Worm (Caenorhabditis elegans) whole organism, L4 larva: ENCODE data around the gene sra-26.

ENCODE experiments used
- F37D6.2 ChIP-seq: sonication (generic microtip); optimal IDR thresholded peaks from 2 replicates; lab custom pipeline; 2016; ENCODE audit warnings: mild to moderate bottlenecking, missing genetic modification characterization, missing compliant biosample characterization
- R02D3.7 ChIP-seq: fragments of 150-350 bp; sonication (generic microtip); optimal IDR thresholded peaks from 3 replicates; lab custom pipeline; 2014; ENCODE audit warnings: missing biosample characterization, missing genetic modification characterization
- Y5F2A.4 ChIP-seq: fragments of 200-800 bp; sonication (Bioruptor generic); optimal IDR thresholded peaks from 2 replicates; lab custom pipeline; 2018; ENCODE audit warnings: mild to moderate bottlenecking, missing genetic modification characterization, missing compliant biosample characterization
- aha-1 ChIP-seq: fragments of 150-350 bp; peaks from one replicate; lab custom pipeline; 2014; ENCODE audit warnings: missing biosample characterization, missing genetic modification characterization
- ama-1 ChIP-seq: fragments of 150-350 bp; optimal IDR thresholded peaks from 2 replicates; lab custom pipeline; 2014; ENCODE audit warnings: inconsistent platforms, mixed read lengths
- ceh-20 ChIP-seq: fragments of 200-800 bp; sonication (Bioruptor generic); IDR thresholded peaks from 2 replicates; pipeline ENCODE4 v1.3.6; 2022; ENCODE audit warnings: missing genetic modification reagents, missing genetic modification characterization, missing compliant biosample characterization
- ceh-32 ChIP-seq: sonication (generic microtip); optimal IDR thresholded peaks from 2 replicates; lab custom pipeline; 2016; ENCODE audit warnings: mild to moderate bottlenecking, missing genetic modification characterization, missing compliant biosample characterization; ENCODE audit not compliant: poor library complexity
- ceh-82 ChIP-seq: sonication (generic microtip); optimal IDR thresholded peaks from 2 replicates; lab custom pipeline; 2017; ENCODE audit warnings: missing biosample characterization, missing genetic modification characterization
- ces-1 ChIP-seq: fragments of 150-350 bp; sonication (generic microtip); optimal IDR thresholded peaks from 4 replicates; lab custom pipeline; 2014; ENCODE audit warnings: missing biosample characterization, missing genetic modification reagents, missing genetic modification characterization
- cey-2 ChIP-seq: sonication (generic microtip); optimal IDR thresholded peaks from 3 replicates; lab custom pipeline; 2017; ENCODE audit warnings: missing genetic modification characterization, mild to moderate bottlenecking, missing compliant biosample characterization, antibody characterized with exemption, borderline replicate concordance; ENCODE audit not compliant: insufficient read depth
- daf-16 ChIP-seq, 3 experiments: sonication (generic microtip); optimal IDR thresholded peaks; 2 replicates each; lab custom pipeline; 2016 to 2017; ENCODE audit warnings: missing genetic modification characterization in 3 of 3, missing genetic modification reagents in 3 of 3, mild to moderate bottlenecking in 2 of 3, missing compliant biosample characterization in 2 of 3, missing biosample characterization in 1 of 3, moderate library complexity in 1 of 3
- dmd-6 ChIP-seq: fragments of 200-800 bp; sonication (Bioruptor generic); IDR thresholded peaks from 2 replicates; pipeline ENCODE4 v1.3.6; 2022; ENCODE audit warnings: missing genetic modification reagents, missing genetic modification characterization, missing compliant biosample characterization
- dmd-8 ChIP-seq: fragments of 200-800 bp; sonication (Bioruptor generic); IDR thresholded peaks from 2 replicates; pipeline ENCODE4 v1.3.6; 2022; ENCODE audit warnings: missing genetic modification characterization, missing compliant biosample characterization
- dpl-1 ChIP-seq: fragments of 150-350 bp; optimal IDR thresholded peaks from 2 replicates; lab custom pipeline; 2014; ENCODE audit warnings: missing biosample characterization, missing genetic modification reagents, missing genetic modification characterization
- dve-1 ChIP-seq: sonication (generic microtip); optimal IDR thresholded peaks from 2 replicates; lab custom pipeline; 2017; ENCODE audit warnings: antibody characterized with exemption, mild to moderate bottlenecking, missing genetic modification characterization, missing compliant biosample characterization; ENCODE audit not compliant: insufficient read depth
- fkh-10 ChIP-seq: fragments of 150-350 bp; optimal IDR thresholded peaks from 2 replicates; lab custom pipeline; 2014; ENCODE audit warnings: missing biosample characterization, missing genetic modification reagents, missing genetic modification characterization
- hif-1 ChIP-seq, 2 experiments: sonication (generic microtip); optimal IDR thresholded peaks; 2 replicates each; lab custom pipeline; 2016 to 2017; ENCODE audit warnings: missing compliant biosample characterization in 2 of 2, missing genetic modification characterization in 2 of 2, missing genetic modification reagents in 2 of 2, missing genotype in 2 of 2, mild to moderate bottlenecking in 1 of 2
- hlh-11 ChIP-seq: fragments of 200-800 bp; sonication (Bioruptor generic); optimal IDR thresholded peaks from 2 replicates; lab custom pipeline; 2018; ENCODE audit warnings: mild to moderate bottlenecking, missing genetic modification characterization, missing compliant biosample characterization
- hlh-30 ChIP-seq: sonication (generic microtip); optimal IDR thresholded peaks from 2 replicates; lab custom pipeline; 2017; ENCODE audit warnings: antibody characterized with exemption, mild to moderate bottlenecking, missing genetic modification characterization, missing compliant biosample characterization; ENCODE audit not compliant: insufficient read depth
- hmg-1.1 ChIP-seq: fragments of 200-800 bp; sonication (Bioruptor generic); IDR thresholded peaks from 2 replicates; pipeline ENCODE4 v1.3.6; 2022; ENCODE audit warnings: missing genetic modification reagents, missing genetic modification characterization, missing compliant biosample characterization
- lin-13 ChIP-seq: fragments of 150-350 bp; optimal IDR thresholded peaks from 2 replicates; lab custom pipeline; 2014; ENCODE audit warnings: missing biosample characterization, missing genetic modification reagents, missing genetic modification characterization
- lin-29 ChIP-seq: fragments of 200-800 bp; sonication (Bioruptor generic); IDR thresholded peaks from 2 replicates; pipeline ENCODE4 v1.3.6; 2022; ENCODE audit warnings: missing genetic modification reagents, missing genetic modification characterization, missing compliant biosample characterization
- lin-38 ChIP-seq: fragments of 200-800 bp; sonication (Bioruptor generic); IDR thresholded peaks from 2 replicates; pipeline ENCODE4 v1.3.6; 2022; ENCODE audit warnings: missing genetic modification reagents, missing genetic modification characterization, missing compliant biosample characterization
- lir-3 ChIP-seq: sonication (generic microtip); optimal IDR thresholded peaks from 2 replicates; lab custom pipeline; 2016; ENCODE audit warnings: mild to moderate bottlenecking, missing genetic modification characterization, missing compliant biosample characterization
- lsy-2 ChIP-seq, 2 experiments: fragments of 150-350 bp in 1 of 2; sonication (generic microtip) in 1 of 2; optimal IDR thresholded peaks; 2 replicates each; lab custom pipeline; 2014 to 2017; ENCODE audit warnings: missing biosample characterization in 2 of 2, missing genetic modification characterization in 2 of 2
- madf-5 ChIP-seq, 2 experiments: fragments of 200-800 bp; sonication (Bioruptor generic); IDR thresholded peaks; 2 replicates each; pipeline ENCODE4 v1.3.6; 2022; ENCODE audit warnings: missing compliant biosample characterization in 2 of 2, missing genetic modification characterization in 2 of 2
- madf-9 ChIP-seq: fragments of 200-800 bp; sonication (Bioruptor generic); conservative IDR thresholded peaks from 2 replicates; pipeline ENCODE4 v1.3.6; 2022; ENCODE audit warnings: missing genetic modification reagents, missing genetic modification characterization, missing compliant biosample characterization
- mdl-1 ChIP-seq, 2 experiments: fragments of 150-350 bp in 1 of 2; sonication (generic microtip) in 1 of 2; optimal IDR thresholded peaks; 2 replicates each; lab custom pipeline; 2014 to 2017; ENCODE audit warnings: missing biosample characterization in 2 of 2, missing genetic modification characterization in 2 of 2
- mep-1 ChIP-seq: fragments of 150-350 bp; sonication (generic microtip); optimal IDR thresholded peaks from 3 replicates; lab custom pipeline; 2014; ENCODE audit warnings: missing biosample characterization, missing genetic modification characterization
- mxl-3 ChIP-seq: fragments of 200-800 bp; sonication (Bioruptor generic); optimal IDR thresholded peaks from 2 replicates; lab custom pipeline; 2018; ENCODE audit warnings: mild to moderate bottlenecking, missing genetic modification characterization, missing compliant biosample characterization
- nhr-11 ChIP-seq: fragments of 150-350 bp; optimal IDR thresholded peaks from 2 replicates; lab custom pipeline; 2014; ENCODE audit warnings: missing biosample characterization, missing genetic modification characterization
- nhr-111 ChIP-seq: fragments of 200-800 bp; sonication (Bioruptor generic); optimal IDR thresholded peaks from 2 replicates; lab custom pipeline; 2018; ENCODE audit warnings: mild to moderate bottlenecking, missing genetic modification characterization, missing compliant biosample characterization
- nhr-28 ChIP-seq: fragments of 150-350 bp; optimal IDR thresholded peaks from 2 replicates; lab custom pipeline; 2014; ENCODE audit warnings: missing biosample characterization, missing genetic modification characterization
- nhr-41 ChIP-seq: fragments of 200-800 bp; sonication (Bioruptor generic); IDR thresholded peaks from 2 replicates; pipeline ENCODE4 v1.3.6; 2022; ENCODE audit warnings: missing genetic modification reagents, missing genetic modification characterization, missing compliant biosample characterization
- nhr-42 ChIP-seq: fragments of 200-800 bp; sonication (Bioruptor generic); IDR thresholded peaks from 2 replicates; pipeline ENCODE4 v1.3.6; 2022; ENCODE audit warnings: missing genetic modification characterization, missing compliant biosample characterization
- nhr-48 ChIP-seq: sonication (generic microtip); optimal IDR thresholded peaks from 2 replicates; lab custom pipeline; 2016; ENCODE audit warnings: mild to moderate bottlenecking, missing genetic modification characterization, missing compliant biosample characterization
- php-3 ChIP-seq: fragments of 200-800 bp; sonication (Bioruptor generic); IDR thresholded peaks from 2 replicates; pipeline ENCODE4 v1.3.6; 2022; ENCODE audit warnings: missing genetic modification reagents, missing genetic modification characterization, missing compliant biosample characterization
- pqm-1 ChIP-seq: sonication (generic microtip); optimal IDR thresholded peaks from 2 replicates; lab custom pipeline; 2017; ENCODE audit warnings: missing biosample characterization, missing genetic modification characterization
- saeg-2 ChIP-seq: fragments of 200-800 bp; sonication (Bioruptor generic); IDR thresholded peaks from 2 replicates; pipeline ENCODE4 v1.3.6; 2022; ENCODE audit warnings: missing genetic modification reagents, missing genetic modification characterization, missing compliant biosample characterization
- tag-97 ChIP-seq: fragments of 200-800 bp; sonication (Bioruptor generic); IDR thresholded peaks from 2 replicates; pipeline ENCODE4 v1.3.6; 2022; ENCODE audit warnings: missing genetic modification characterization, missing compliant biosample characterization
- vab-7 ChIP-seq: fragments of 200-800 bp; sonication (Bioruptor generic); IDR thresholded peaks from 2 replicates; pipeline ENCODE4 v1.3.6; 2022; ENCODE audit warnings: missing genetic modification reagents, missing genetic modification characterization, missing compliant biosample characterization
- zfp-2 ChIP-seq: sonication (generic microtip); optimal IDR thresholded peaks from 2 replicates; lab custom pipeline; 2016; ENCODE audit warnings: mild to moderate bottlenecking, missing genetic modification characterization, missing compliant biosample characterization
- zip-2 ChIP-seq: fragments of 150-350 bp; optimal IDR thresholded peaks from 2 replicates; lab custom pipeline; 2014; ENCODE audit warnings: missing biosample characterization, missing genetic modification characterization

Gene sra-26

DNA sequence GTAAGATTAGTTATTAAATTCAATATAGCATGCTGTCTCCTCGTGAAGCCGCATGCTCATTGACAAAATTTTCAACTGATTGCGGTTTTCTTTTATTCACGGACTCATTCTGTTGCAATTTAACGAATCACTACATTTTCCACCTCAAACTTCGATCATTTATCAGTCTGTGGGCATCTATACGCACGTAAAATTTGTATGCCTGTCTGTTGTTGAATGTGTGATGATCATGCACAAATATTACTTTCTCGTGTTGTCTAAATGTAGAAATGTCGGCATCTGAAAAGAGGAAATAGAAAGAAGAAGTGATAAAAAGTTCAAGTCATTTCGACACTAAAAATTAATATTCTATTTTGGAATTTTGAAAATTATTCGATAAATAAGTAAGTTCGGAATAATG is 39.1 kb downstream of the sra-26 start:
- no peak for TF ChIP-seq ama-1 (lab: Kevin White, UChicago)
- TF ChIP-seq mdl-1 (tag; optimal IDR thresholded peaks at IDR 0.05; lab: Kevin White, UChicago) = peak in 1 of 2 experiments; percentile 26
- no peak for TF ChIP-seq vab-7
- peak; percentile 44 for TF ChIP-seq hlh-11 (tag; lab: Kevin White, UChicago)
- peak; percentile 19 for TF ChIP-seq mep-1 (tag; lab: Kevin White, UChicago)
- TF ChIP-seq pqm-1 (tag; lab: Kevin White, UChicago) = peak; percentile 92
- TF ChIP-seq nhr-11 = no peak
- peak; percentile 74 for TF ChIP-seq nhr-28 (tag; lab: Kevin White, UChicago)
- no peak for TF ChIP-seq dpl-1 (GFP tag; lab: Kevin White, UChicago)
- TF ChIP-seq nhr-41 = no peak
- TF ChIP-seq daf-16 (GFP tag; optimal IDR thresholded peaks at IDR 0.05; lab: Kevin White, UChicago) = no peak
- TF ChIP-seq daf-16 (tag; optimal IDR thresholded peaks at IDR 0.05; lab: Kevin White, UChicago) = peak; percentile 84
- no peak for TF ChIP-seq lsy-2 (tag; optimal IDR thresholded peaks at IDR 0.05; lab: Kevin White, UChicago)
- 0 out of 2 replicates have a peak, but pooled peaks have one; percentile 10 for TF ChIP-seq php-3 (GFP tag; lab: Robert Waterston, UW)
- TF ChIP-seq lin-38 = no peak
- TF ChIP-seq ceh-32 (tag; lab: Kevin White, UChicago) = no peak
- TF ChIP-seq dmd-6 (GFP tag; lab: Robert Waterston, UW) = peak; percentile 70
- peak in 1 of 2 experiments; percentile 21 for TF ChIP-seq hif-1 (tag; optimal IDR thresholded peaks at IDR 0.05; lab: Kevin White, UChicago)
- TF ChIP-seq hlh-30 (tag; lab: Kevin White, UChicago) = peak; percentile 51
- TF ChIP-seq dve-1 (tag; lab: Kevin White, UChicago) = peak; percentile 75
- TF ChIP-seq, all 104 proteins: peak for 11

ce11 chrII:6610262-6610661 is 41.4 kb downstream of the sra-26 start:
- TF ChIP-seq saeg-2 (GFP tag; lab: Robert Waterston, UW) (no peak), hif-1 (tag; optimal IDR thresholded peaks at IDR 0.05; lab: Kevin White, UChicago) (no peak), tag-97 (no peak), F37D6.2 (tag; lab: Kevin White, UChicago) (no peak), ceh-20 (GFP tag; lab: Robert Waterston, UW) (no peak), Y5F2A.4 (GFP tag; lab: Kevin White, UChicago) (no peak), fkh-10 (GFP tag; lab: Kevin White, UChicago) (no peak), php-3 (GFP tag; lab: Robert Waterston, UW) (no peak), ceh-82 (tag; lab: Kevin White, UChicago) (no peak), R02D3.7 (tag; lab: Kevin White, UChicago) (no peak), hmg-1.1 (GFP tag; lab: Robert Waterston, UW) (no peak), zfp-2 (no peak)

DNA sequence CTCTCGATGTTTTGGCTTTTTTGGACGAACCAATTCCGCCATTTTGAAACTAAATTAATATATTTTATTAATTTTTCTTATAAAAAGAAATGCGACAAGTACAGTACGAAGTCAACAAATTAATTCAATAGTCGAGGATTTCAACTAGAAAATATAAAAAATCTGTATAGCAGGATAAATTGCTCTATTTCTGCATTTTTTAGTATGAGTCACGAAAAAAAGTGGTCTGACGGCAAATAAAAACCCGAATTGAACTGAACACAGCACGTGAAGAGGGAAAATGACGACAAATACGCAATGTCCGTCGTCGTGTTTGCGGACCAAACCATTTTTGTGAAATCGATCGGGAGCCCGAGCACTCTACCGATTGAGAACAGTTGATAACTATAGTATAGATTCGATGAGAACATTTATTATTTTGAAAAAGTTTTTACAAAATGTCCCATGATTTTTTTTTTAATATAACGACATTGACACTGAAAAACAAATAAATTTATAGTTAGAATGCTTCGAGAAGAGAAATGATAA is 42.2 kb downstream of the sra-26 start, which contains the start of gene epg-5:
epg-5 (minus strand) TSS at position 51 of the 528 bp plus-strand sequence.
- TF ChIP-seq lir-3 (tag; lab: Kevin White, UChicago) (no peak), mep-1 (tag; lab: Kevin White, UChicago) (peak; percentile 55), fkh-10 (GFP tag; lab: Kevin White, UChicago) (no peak), hif-1 (tag; optimal IDR thresholded peaks at IDR 0.05; lab: Kevin White, UChicago) (peak in 1 of 2 experiments; percentile 4), nhr-28 (tag; lab: Kevin White, UChicago) (peak; percentile 32), zip-2 (tag; lab: Kevin White, UChicago) (no peak), hmg-1.1 (GFP tag; lab: Robert Waterston, UW) (0 out of 2 replicates have a peak, but pooled peaks have one; percentile 27), ces-1 (no peak), nhr-48 (tag; lab: Kevin White, UChicago) (no peak), ceh-32 (tag; lab: Kevin White, UChicago) (no peak), hlh-30 (tag; lab: Kevin White, UChicago) (peak; percentile 83), mdl-1 (tag; optimal IDR thresholded peaks at IDR 0.05; lab: Kevin White, UChicago) (peak in 1 of 2 experiments; percentile 53), dmd-6 (GFP tag; lab: Robert Waterston, UW) (no peak), madf-5 (GFP tag; IDR thresholded peaks at IDR 0.05; lab: Robert Waterston, UW) (no peak), nhr-42 (GFP tag; lab: Robert Waterston, UW) (no peak), hlh-11 (tag; lab: Kevin White, UChicago) (peak; percentile 43), dmd-8 (no peak), lin-29 (GFP tag; lab: Robert Waterston, UW) (no peak), nhr-41 (no peak), madf-9 (no peak), dve-1 (tag; lab: Kevin White, UChicago) (peak; percentile 15), aha-1 (tag; lab: Kevin White, UChicago) (peak; percentile 62), nhr-111 (GFP tag; lab: Kevin White, UChicago) (no peak), cey-2 (tag; lab: Kevin White, UChicago) (no peak), lsy-2 (tag; optimal IDR thresholded peaks at IDR 0.05; lab: Kevin White, UChicago) (peak in 1 of 2 experiments; percentile 38), dpl-1 (GFP tag; lab: Kevin White, UChicago) (peak; percentile 6), mxl-3 (peak; percentile 36), lin-13 (GFP tag; lab: Kevin White, UChicago) (no peak), pqm-1 (tag; lab: Kevin White, UChicago) (no peak)
